ENCODE assay signal across 1 fruit fly cellular context in genomic region chr2L:4928340-4928739, dm6.
TF ChIP-seq lines count a peak whose summit lies in the region.

No protein-coding gene starts in this region.

TF ChIP-seq in whole organism, embryonic, 481 proteins besides CTCF, POLR2A, EP300 and RAD21 (continued from another document):
- no peak for TF ChIP-seq crc (GFP tag; optimal IDR thresholded peaks at IDR 0.05; lab: Kevin White, UChicago)
- no peak for TF ChIP-seq Stat92E (GFP tag; optimal IDR thresholded peaks at IDR 0.05; lab: Kevin White, UChicago)
- TF ChIP-seq CG2116 (GFP tag; optimal IDR thresholded peaks at IDR 0.05; lab: Kevin White, UChicago): no peak
- TF ChIP-seq B-H1 (GFP tag; IDR thresholded peaks at IDR 0.05; lab: Robert Waterston, UW): no peak
- no peak for TF ChIP-seq Hand (GFP tag; optimal IDR thresholded peaks at IDR 0.05; lab: Kevin White, UChicago)
- TF ChIP-seq B-H2 (GFP tag; optimal IDR thresholded peaks at IDR 0.05; lab: Kevin White, UChicago): peak; percentile 67
- TF ChIP-seq CG15601 (tag; optimal IDR thresholded peaks at IDR 0.05; lab: Kevin White, UChicago): peak; percentile 98
- TF ChIP-seq bsh (GFP tag; optimal IDR thresholded peaks at IDR 0.05; lab: Kevin White, UChicago): no peak
- TF ChIP-seq Atf6 (GFP tag; IDR thresholded peaks at IDR 0.05; lab: Robert Waterston, UW): peak; percentile 54
- 0 out of 2 replicates have a peak, but pooled peaks have one; percentile 22 for TF ChIP-seq Drgx (GFP tag; IDR thresholded peaks at IDR 0.05; lab: Robert Waterston, UW)
- TF ChIP-seq lab (GFP tag; optimal IDR thresholded peaks at IDR 0.05; lab: Kevin White, UChicago): peak; percentile 68
- peak; percentile 91 for TF ChIP-seq Deaf1 (tag; optimal IDR thresholded peaks at IDR 0.05; lab: Kevin White, UChicago)
- TF ChIP-seq CG7786 (GFP tag; optimal IDR thresholded peaks at IDR 0.05; lab: Kevin White, UChicago): no peak
- TF ChIP-seq Meics (GFP tag; optimal IDR thresholded peaks at IDR 0.05; lab: Kevin White, UChicago): peak; percentile 28
- TF ChIP-seq odd (GFP tag; optimal IDR thresholded peaks at IDR 0.05; lab: Kevin White, UChicago): peak; percentile 20
- peak; percentile 58 for TF ChIP-seq CG6765 (GFP tag; optimal IDR thresholded peaks at IDR 0.05; lab: Kevin White, UChicago)
- no peak for TF ChIP-seq lmd (GFP tag; IDR thresholded peaks at IDR 0.05; lab: Robert Waterston, UW)
- TF ChIP-seq Dbx (GFP tag; IDR thresholded peaks at IDR 0.05; lab: Robert Waterston, UW): peak; percentile 57; the same call in 1 of the 3 replicates
- TF ChIP-seq CG14014 (GFP tag; IDR thresholded peaks at IDR 0.05; lab: Robert Waterston, UW): peak; percentile 18; the same call in 1 of the 2 replicates
- TF ChIP-seq caup (GFP tag; optimal IDR thresholded peaks at IDR 0.05; lab: Kevin White, UChicago; ENCODE audit: severe bottlenecking): peak; percentile 31
- TF ChIP-seq Med (GFP tag; lab: Kevin White, UChicago): peak; percentile 26
- no peak for TF ChIP-seq ewg (GFP tag; optimal IDR thresholded peaks at IDR 0.05; lab: Kevin White, UChicago)
- TF ChIP-seq CG34376 (GFP tag; optimal IDR thresholded peaks at IDR 0.05; lab: Kevin White, UChicago): peak; percentile 16
- TF ChIP-seq sr (GFP tag; IDR thresholded peaks at IDR 0.05; lab: Robert Waterston, UW): no peak
- no peak for TF ChIP-seq tap (tag; optimal IDR thresholded peaks at IDR 0.05; lab: Kevin White, UChicago)
- TF ChIP-seq Rfx (GFP tag; IDR thresholded peaks at IDR 0.05; lab: Robert Waterston, UW): peak; percentile 42; the same call in 1 of the 2 replicates
- TF ChIP-seq CG32532 (GFP tag; IDR thresholded peaks at IDR 0.05; lab: Robert Waterston, UW): peak; percentile 65; the same call in 1 of the 2 replicates
- no peak for TF ChIP-seq en (GFP tag; optimal IDR thresholded peaks at IDR 0.05; lab: Kevin White, UChicago)
- no peak for TF ChIP-seq YL-1 (GFP tag; optimal IDR thresholded peaks at IDR 0.05; lab: Kevin White, UChicago)
- no peak for TF ChIP-seq CG9727 (GFP tag; optimal IDR thresholded peaks at IDR 0.05; lab: Kevin White, UChicago)
- 0 out of 3 replicates have a peak, but pooled peaks have one; percentile 34 for TF ChIP-seq so (GFP tag; IDR thresholded peaks at IDR 0.05; lab: Robert Waterston, UW)
- TF ChIP-seq ap (GFP tag; IDR thresholded peaks at IDR 0.05; lab: Robert Waterston, UW): no peak
